Worm (Caenorhabditis elegans) whole organism, mixed stage, embryonic: Measurements from ENCODE around the gene D2096.7.

ENCODE experiments used
- M03D4.4 ChIP-seq: sonication (generic microtip); optimal IDR thresholded peaks from 2 replicates; lab custom pipeline; 2017; ENCODE audit warnings: mild to moderate bottlenecking, missing genetic modification characterization, missing compliant biosample characterization
- bed-3 ChIP-seq: fragments of 200-800 bp; sonication (Bioruptor generic); optimal IDR thresholded peaks from 3 replicates; lab custom pipeline; 2018; ENCODE audit warnings: mild to moderate bottlenecking, missing genetic modification characterization, moderate library complexity, missing compliant biosample characterization
- blmp-1 ChIP-seq: fragments of 150-350 bp; optimal IDR thresholded peaks from 2 replicates; lab custom pipeline; 2014; ENCODE audit warnings: missing biosample characterization, missing genetic modification characterization
- ceh-43 ChIP-seq: fragments of 200-800 bp; sonication (Bioruptor generic); optimal IDR thresholded peaks from 2 replicates; lab custom pipeline; 2018; ENCODE audit warnings: mild to moderate bottlenecking, missing genetic modification characterization, moderate library complexity, missing compliant biosample characterization
- ceh-83 ChIP-seq: fragments of 200-800 bp; sonication (Bioruptor generic); optimal IDR thresholded peaks from 2 replicates; lab custom pipeline; 2018; ENCODE audit warnings: mild to moderate bottlenecking, missing genetic modification characterization, missing compliant biosample characterization
- ces-1 ChIP-seq: fragments of 150-350 bp; optimal IDR thresholded peaks from 2 replicates; lab custom pipeline; 2014; ENCODE audit warnings: missing biosample characterization, missing genetic modification reagents, missing genetic modification characterization
- cnd-1 ChIP-seq: fragments of 200-800 bp; sonication (Bioruptor generic); optimal IDR thresholded peaks from 2 replicates; lab custom pipeline; 2018; ENCODE audit warnings: mild to moderate bottlenecking, missing genetic modification characterization, missing compliant biosample characterization
- drap-1 ChIP-seq: fragments of 200-800 bp; sonication (Bioruptor generic); optimal IDR thresholded peaks from 3 replicates; lab custom pipeline; 2018; ENCODE audit warnings: mild to moderate bottlenecking, missing genetic modification characterization, missing compliant biosample characterization
- flh-1 ChIP-seq: fragments of 200-800 bp; sonication (Bioruptor generic); optimal IDR thresholded peaks from 2 replicates; lab custom pipeline; 2018; ENCODE audit warnings: mild to moderate bottlenecking, missing genetic modification characterization, moderate library complexity, missing compliant biosample characterization
- ham-2 ChIP-seq: fragments of 200-800 bp; sonication (Bioruptor generic); optimal IDR thresholded peaks from 2 replicates; lab custom pipeline; 2018; ENCODE audit warnings: mild to moderate bottlenecking, missing genetic modification characterization, missing compliant biosample characterization
- hlh-1 ChIP-seq: fragments of 150-350 bp; optimal IDR thresholded peaks from 2 replicates; lab custom pipeline; 2014; ENCODE audit warnings: missing biosample characterization, missing genetic modification reagents, missing genetic modification characterization
- lin-32 ChIP-seq: fragments of 200-800 bp; sonication (Bioruptor generic); optimal IDR thresholded peaks from 2 replicates; lab custom pipeline; 2018; ENCODE audit warnings: mild to moderate bottlenecking, missing genetic modification characterization, missing compliant biosample characterization
- lsy-2 ChIP-seq: fragments of 150-350 bp; optimal IDR thresholded peaks from 2 replicates; lab custom pipeline; 2014; ENCODE audit warnings: missing biosample characterization, missing genetic modification characterization
- mab-5 ChIP-seq: fragments of 150-350 bp; optimal IDR thresholded peaks from 2 replicates; lab custom pipeline; 2014; ENCODE audit warnings: missing biosample characterization, missing genetic modification characterization
- mep-1 ChIP-seq: fragments of 150-350 bp; optimal IDR thresholded peaks from 2 replicates; lab custom pipeline; 2017; ENCODE audit warnings: missing biosample characterization, missing genetic modification reagents, missing genetic modification characterization, inconsistent platforms
- nhr-12 ChIP-seq: fragments of 150-350 bp; optimal IDR thresholded peaks from 2 replicates; lab custom pipeline; 2014; ENCODE audit warnings: missing biosample characterization, missing genetic modification characterization
- nhr-2 ChIP-seq: fragments of 150-350 bp; optimal IDR thresholded peaks from 2 replicates; lab custom pipeline; 2014; ENCODE audit warnings: missing biosample characterization, missing genetic modification characterization
- nhr-237 ChIP-seq: fragments of 150-350 bp; optimal IDR thresholded peaks from 2 replicates; lab custom pipeline; 2014; ENCODE audit warnings: missing biosample characterization, missing genetic modification characterization
- nhr-28 ChIP-seq: fragments of 150-350 bp; optimal IDR thresholded peaks from 2 replicates; lab custom pipeline; 2014; ENCODE audit warnings: missing biosample characterization, missing genetic modification characterization
- nhr-76 ChIP-seq: sonication (generic microtip); optimal IDR thresholded peaks from 2 replicates; lab custom pipeline; 2017; ENCODE audit warnings: missing biosample characterization, missing genetic modification characterization
- pha-4 ChIP-seq: fragments of 150-350 bp; optimal IDR thresholded peaks from 2 replicates; lab custom pipeline; 2018; ENCODE audit warnings: missing biosample characterization, missing genetic modification reagents, missing genetic modification characterization
- sem-2 ChIP-seq: fragments of 200-800 bp; sonication (Bioruptor generic); optimal IDR thresholded peaks from 2 replicates; lab custom pipeline; 2018; ENCODE audit warnings: mild to moderate bottlenecking, missing genetic modification characterization, missing compliant biosample characterization
- snpc-4 ChIP-seq: fragments of 150-350 bp; optimal IDR thresholded peaks from 2 replicates; lab custom pipeline; 2014; ENCODE audit warnings: missing biosample characterization, missing genetic modification characterization
- tbx-8 ChIP-seq: fragments of 200-800 bp; sonication (Bioruptor generic); optimal IDR thresholded peaks from 2 replicates; lab custom pipeline; 2018; ENCODE audit warnings: mild to moderate bottlenecking, missing genetic modification characterization, moderate library complexity, missing compliant biosample characterization
- unc-120 ChIP-seq: sonication (generic microtip); optimal IDR thresholded peaks from 2 replicates; lab custom pipeline; 2017; ENCODE audit warnings: missing genetic modification characterization, missing compliant biosample characterization; ENCODE audit not compliant: poor library complexity, severe bottlenecking
- unc-39 ChIP-seq: fragments of 150-350 bp; optimal IDR thresholded peaks from 2 replicates; lab custom pipeline; 2014; ENCODE audit warnings: missing biosample characterization, missing genetic modification characterization
- unc-62 ChIP-seq: fragments of 150-350 bp; optimal IDR thresholded peaks from 2 replicates; lab custom pipeline; 2014; ENCODE audit warnings: missing biosample characterization, missing genetic modification reagents, missing genetic modification characterization

D2096.7 gene

DNA sequence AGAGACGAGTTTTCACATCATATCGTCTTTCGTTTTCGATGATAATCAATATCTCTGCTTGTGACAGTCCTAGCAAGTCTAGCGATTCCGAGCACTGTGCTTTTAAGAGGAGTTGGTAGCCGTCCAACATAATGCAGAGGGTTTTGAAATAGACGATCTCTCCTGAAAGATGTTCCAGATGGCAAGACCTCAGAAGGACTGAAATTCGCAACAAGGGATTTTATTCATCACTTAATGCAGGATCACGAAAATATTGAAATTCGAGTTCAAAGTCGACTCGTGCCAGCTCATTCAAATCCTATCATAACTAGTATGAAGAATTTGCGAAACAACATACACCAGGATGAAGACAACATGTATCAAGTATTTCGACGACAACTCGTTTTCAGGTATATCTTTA is at the start of gene D2096.7:
Gene D2096.7 (minus strand): TSS at position 130 of the 400 bp plus-strand sequence.
- TF ChIP-seq hlh-1 (tag; lab: Kevin White, UChicago) (no peak), snpc-4 (tag; lab: Kevin White, UChicago) (no peak)

DNA sequence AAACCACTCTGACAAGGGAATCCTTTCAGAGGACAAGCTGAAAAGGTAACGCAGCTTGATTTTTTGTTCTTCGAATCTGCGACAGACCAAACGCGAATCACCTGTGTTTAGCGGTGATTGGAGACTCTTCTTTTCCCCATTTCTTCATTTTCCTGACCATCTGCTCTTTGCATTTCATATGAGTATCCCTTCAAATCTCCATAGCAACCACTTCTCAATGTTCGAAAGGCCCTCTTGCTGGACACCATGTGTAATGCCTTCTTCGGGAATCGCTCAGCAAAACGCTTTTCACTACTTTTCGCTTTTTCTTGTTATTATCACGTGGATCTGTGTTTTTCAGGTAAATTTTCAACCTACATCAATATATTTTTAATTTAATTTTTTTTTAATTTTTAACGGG is 49.1 kb upstream of the D2096.7 start, which contains the start of the genes T26A8.3 and tmem-231:
Gene T26A8.3 (minus strand): TSS at position 101 of the 400 bp plus-strand sequence.
Gene tmem-231 (plus strand): TSS at position 249 of the 400 bp plus-strand sequence.
- TF ChIP-seq bed-3 (GFP tag; lab: Kevin White, UChicago) = no peak
- no peak for TF ChIP-seq snpc-4 (tag; lab: Kevin White, UChicago)
- no peak for TF ChIP-seq nhr-237
- no peak for TF ChIP-seq mep-1 (tag; lab: Kevin White, UChicago)
- TF ChIP-seq unc-120 = no peak
- no peak for TF ChIP-seq nhr-76 (tag; lab: Kevin White, UChicago)

DNA sequence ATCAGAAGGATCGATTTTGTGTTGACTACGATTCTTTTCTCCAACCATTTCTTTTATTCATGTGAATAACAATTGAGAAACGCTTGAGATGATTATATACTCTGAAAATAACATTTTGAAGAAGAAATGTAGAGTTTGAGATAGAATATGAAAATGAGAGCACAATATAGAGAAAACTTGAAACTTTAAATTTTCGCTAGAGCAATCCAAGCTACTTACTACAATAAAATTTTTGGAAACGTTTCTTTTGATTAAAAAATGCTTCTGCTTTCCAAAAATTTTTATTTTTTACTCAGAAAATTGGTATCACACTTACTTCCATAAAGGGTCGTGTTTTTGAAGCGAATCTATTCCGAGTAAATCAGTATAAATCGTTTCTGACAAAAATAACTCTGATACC is 43.5 kb upstream of the D2096.7 start, which contains the start of gene M116.5:
Gene M116.5 (minus strand): TSS at position 101 of the 400 bp plus-strand sequence.
- TF ChIP-seq unc-39 (tag; lab: Kevin White, UChicago) (no peak), mab-5 (tag; lab: Kevin White, UChicago) (no peak), mep-1 (tag; lab: Kevin White, UChicago) (no peak), bed-3 (GFP tag; lab: Kevin White, UChicago) (no peak), nhr-237 (no peak), M03D4.4 (tag; lab: Kevin White, UChicago) (no peak), ces-1 (GFP tag; lab: Kevin White, UChicago) (no peak)

DNA sequence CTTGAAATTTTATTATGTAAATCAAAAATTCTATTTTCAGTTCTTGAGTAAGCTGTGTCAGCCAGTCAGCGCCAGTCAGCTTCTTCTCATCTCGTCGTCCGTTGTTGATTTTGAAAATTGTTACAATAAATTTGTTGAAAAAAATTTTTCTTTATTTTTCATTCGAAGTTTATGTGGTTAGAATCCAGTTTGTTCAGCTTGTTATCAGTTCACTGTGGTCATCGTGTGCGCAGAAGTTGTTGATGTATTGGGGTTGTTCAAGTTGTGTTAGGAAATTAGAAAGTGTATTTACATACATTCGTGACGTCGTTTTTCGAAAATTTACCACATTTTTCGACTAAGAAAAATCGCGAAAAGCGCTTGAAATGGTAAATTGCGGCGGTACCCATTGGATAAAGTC is 20.4 kb upstream of the D2096.7 start:
- no peak for TF ChIP-seq mab-5 (tag; lab: Kevin White, UChicago)
- no peak for TF ChIP-seq nhr-2 (tag; lab: Kevin White, UChicago)
- no peak for TF ChIP-seq snpc-4 (tag; lab: Kevin White, UChicago)
- no peak for TF ChIP-seq ces-1 (GFP tag; lab: Kevin White, UChicago)
- no peak for TF ChIP-seq nhr-12 (tag; lab: Kevin White, UChicago)
- TF ChIP-seq nhr-237 = no peak
- TF ChIP-seq lsy-2 = no peak
- no peak for TF ChIP-seq unc-62 (GFP tag; lab: Kevin White, UChicago)
- no peak for TF ChIP-seq ham-2 (GFP tag; lab: Kevin White, UChicago)
- TF ChIP-seq ceh-43 (GFP tag; lab: Kevin White, UChicago) = no peak
- TF ChIP-seq pha-4 (tag; lab: Kevin White, UChicago) = no peak
- TF ChIP-seq blmp-1 = no peak
- no peak for TF ChIP-seq cnd-1
- no peak for TF ChIP-seq hlh-1 (tag; lab: Kevin White, UChicago)
- TF ChIP-seq nhr-28 (tag; lab: Kevin White, UChicago) = no peak

DNA sequence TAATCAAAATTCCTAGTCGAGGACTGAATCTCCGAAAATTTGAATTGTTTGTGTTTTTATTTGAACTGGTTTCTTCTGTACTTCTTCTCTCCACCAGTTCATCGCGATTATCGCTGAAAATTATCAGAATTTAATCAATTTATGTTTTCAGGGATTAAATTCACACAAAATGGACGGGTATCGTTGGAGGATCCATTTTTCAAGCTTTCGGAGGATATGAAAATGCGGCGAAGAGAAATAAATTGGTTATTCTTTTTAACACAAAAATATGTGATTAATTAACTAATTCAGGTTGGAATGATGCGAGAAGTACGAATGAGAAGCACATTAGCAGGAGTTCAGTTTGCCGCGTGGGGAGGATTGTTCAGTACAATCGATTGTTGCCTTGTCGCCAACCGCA is 18.9 kb upstream of the D2096.7 start, which contains the start of gene timm-17B.2:
Gene timm-17B.2 (plus strand): TSS at position 301 of the 400 bp plus-strand sequence.
- TF ChIP-seq lsy-2 = no peak
- TF ChIP-seq mep-1 (tag; lab: Kevin White, UChicago) = no peak
- no peak for TF ChIP-seq ces-1 (GFP tag; lab: Kevin White, UChicago)
- no peak for TF ChIP-seq lin-32 (GFP tag; lab: Kevin White, UChicago)
- no peak for TF ChIP-seq flh-1 (GFP tag; lab: Kevin White, UChicago)
- TF ChIP-seq nhr-2 (tag; lab: Kevin White, UChicago) = no peak
- TF ChIP-seq nhr-237 = no peak
- no peak for TF ChIP-seq snpc-4 (tag; lab: Kevin White, UChicago)
- no peak for TF ChIP-seq sem-2
- no peak for TF ChIP-seq pha-4 (tag; lab: Kevin White, UChicago)

DNA sequence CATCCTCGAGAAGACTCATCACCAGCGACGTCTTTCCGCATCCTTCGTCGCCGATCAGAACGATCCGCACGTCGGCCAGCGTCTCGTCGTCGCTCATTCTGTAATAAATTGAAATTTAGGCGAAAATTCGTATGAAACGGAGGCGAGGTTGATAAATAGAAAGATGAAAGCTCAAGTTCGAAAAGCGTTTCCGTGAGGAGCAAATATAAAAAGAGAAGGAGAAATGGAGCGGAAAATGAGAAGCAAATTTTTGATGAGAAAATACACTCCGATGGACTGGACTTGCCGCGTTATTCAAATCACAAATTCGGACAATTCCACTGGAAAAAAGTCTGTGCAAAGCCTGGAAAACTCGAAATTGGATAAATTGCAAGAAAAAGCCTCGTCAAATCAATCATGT is 16.7 kb upstream of the D2096.7 start, which contains the start of gene D2096.11:
Gene D2096.11 (minus strand): TSS at position 101 of the 400 bp plus-strand sequence.
- no peak for TF ChIP-seq nhr-237
- no peak for TF ChIP-seq ces-1 (GFP tag; lab: Kevin White, UChicago)
- TF ChIP-seq drap-1 (GFP tag; lab: Kevin White, UChicago) = no peak
- no peak for TF ChIP-seq M03D4.4 (tag; lab: Kevin White, UChicago)
- no peak for TF ChIP-seq tbx-8
- TF ChIP-seq ceh-83 (GFP tag; lab: Kevin White, UChicago) = no peak
- TF ChIP-seq flh-1 (GFP tag; lab: Kevin White, UChicago) = no peak
